Fruit fly (Drosophila melanogaster) whole organism, embryonic: Measurements from ENCODE around the gene lbl.

Experiments used
- Bgb ChIP-seq: fragments of 200-800 bp; sonication (Bioruptor generic); IDR thresholded peaks from 2 replicates; pipeline ENCODE4 v1.3.6; 2022; ENCODE audit warnings: missing biosample characterization, missing genetic modification characterization; ENCODE audit not compliant: partially characterized antibody
- CG1024 ChIP-seq: fragments of 200-800 bp; sonication (Bioruptor generic); IDR thresholded peaks from 2 replicates; pipeline ENCODE4 v1.3.6; 2022; ENCODE audit warnings: missing biosample characterization, missing genetic modification characterization
- CG10267 ChIP-seq: fragments of 200-800 bp; sonication (Bioruptor generic); optimal IDR thresholded peaks from 2 replicates; lab custom pipeline; 2018; ENCODE audit warnings: missing biosample characterization, mild to moderate bottlenecking, missing genetic modification characterization, moderate library complexity
- CG11398 ChIP-seq: fragments of 200-800 bp; sonication (Bioruptor generic); optimal IDR thresholded peaks from 2 replicates; lab custom pipeline; 2016; ENCODE audit warnings: missing biosample characterization, missing genetic modification characterization
- CG11504 ChIP-seq: fragments of 200-800 bp; sonication (Bioruptor generic); optimal IDR thresholded peaks from 3 replicates; lab custom pipeline; 2019; ENCODE audit warnings: missing biosample characterization, mild to moderate bottlenecking, missing genetic modification characterization, moderate library complexity
- CG11723 ChIP-seq: fragments of 200-800 bp; sonication (Bioruptor generic); optimal IDR thresholded peaks from 2 replicates; lab custom pipeline; 2017; ENCODE audit warnings: missing biosample characterization, mild to moderate bottlenecking, missing genetic modification characterization
- CG12104 ChIP-seq: fragments of 200-800 bp; sonication (Bioruptor generic); optimal IDR thresholded peaks from 3 replicates; lab custom pipeline; 2016; ENCODE audit warnings: missing biosample characterization, missing genetic modification characterization
- CG12299 ChIP-seq: fragments of 200-800 bp; sonication (Bioruptor generic); optimal IDR thresholded peaks from 2 replicates; lab custom pipeline; 2018; ENCODE audit warnings: missing biosample characterization, mild to moderate bottlenecking, missing genetic modification characterization
- CG12391 ChIP-seq: fragments of 200-800 bp; sonication (Bioruptor generic); optimal IDR thresholded peaks from 3 replicates; lab custom pipeline; 2018; ENCODE audit warnings: missing biosample characterization, mild to moderate bottlenecking, missing genetic modification characterization, moderate library complexity
- CG1602 ChIP-seq: fragments of 200-800 bp; sonication (Bioruptor generic); optimal IDR thresholded peaks from 3 replicates; lab custom pipeline; 2016; ENCODE audit warnings: missing biosample characterization, missing genetic modification characterization
- CG1647 ChIP-seq: fragments of 200-800 bp; sonication (Bioruptor generic); optimal IDR thresholded peaks from 3 replicates; lab custom pipeline; 2016; ENCODE audit warnings: missing biosample characterization, missing genetic modification characterization
- CG17385 ChIP-seq: fragments of 200-800 bp; sonication (Bioruptor generic); optimal IDR thresholded peaks from 3 replicates; lab custom pipeline; 2018; ENCODE audit warnings: missing biosample characterization, mild to moderate bottlenecking, missing genetic modification characterization
- CG1832 ChIP-seq: fragments of 200-800 bp; sonication (Bioruptor generic); optimal IDR thresholded peaks from 2 replicates; lab custom pipeline; 2017; ENCODE audit warnings: missing biosample characterization, mild to moderate bottlenecking, missing genetic modification characterization, inconsistent platforms
- CG2875 ChIP-seq: fragments of 200-800 bp; sonication (Bioruptor generic); optimal IDR thresholded peaks from 2 replicates; lab custom pipeline; 2017; ENCODE audit warnings: missing biosample characterization, mild to moderate bottlenecking, missing genetic modification characterization, missing genetic modification reagents
- CG3163 ChIP-seq: fragments of 200-800 bp; sonication (Bioruptor generic); optimal IDR thresholded peaks from 3 replicates; lab custom pipeline; 2016; ENCODE audit warnings: missing biosample characterization, missing genetic modification characterization
- CG4360 ChIP-seq: fragments of 200-800 bp; sonication (Bioruptor generic); IDR thresholded peaks from 2 replicates; pipeline ENCODE4 v1.3.6; 2022; ENCODE audit warnings: missing biosample characterization, missing genetic modification characterization
- CG4730 ChIP-seq: fragments of 200-800 bp; sonication (Bioruptor generic); IDR thresholded peaks from 2 replicates; pipeline ENCODE4 v1.3.6; 2022; ENCODE audit warnings: missing biosample characterization, missing genetic modification characterization
- CG7556 ChIP-seq: fragments of 200-800 bp; sonication (Bioruptor generic); optimal IDR thresholded peaks from 2 replicates; lab custom pipeline; 2017; ENCODE audit warnings: missing biosample characterization, mild to moderate bottlenecking, missing genetic modification characterization
- CG7839 ChIP-seq: fragments of 200-800 bp; sonication (Bioruptor generic); optimal IDR thresholded peaks from 3 replicates; lab custom pipeline; 2018; ENCODE audit warnings: missing biosample characterization, mild to moderate bottlenecking, missing genetic modification characterization, moderate library complexity
- CG8281 ChIP-seq: fragments of 200-800 bp; sonication (Bioruptor generic); optimal IDR thresholded peaks from 2 replicates; lab custom pipeline; 2018; ENCODE audit warnings: missing biosample characterization, mild to moderate bottlenecking, missing genetic modification characterization, moderate library complexity
- CG9437 ChIP-seq: fragments of 200-800 bp; sonication (Bioruptor generic); optimal IDR thresholded peaks from 2 replicates; lab custom pipeline; 2018; ENCODE audit warnings: missing biosample characterization, mild to moderate bottlenecking, missing genetic modification characterization
- CG9797 ChIP-seq: fragments of 200-800 bp; sonication (Bioruptor generic); optimal IDR thresholded peaks from 3 replicates; lab custom pipeline; 2018; ENCODE audit warnings: missing biosample characterization, mild to moderate bottlenecking, missing genetic modification characterization
- Dbx ChIP-seq: fragments of 200-800 bp; sonication (Bioruptor generic); IDR thresholded peaks from 3 replicates; pipeline ENCODE4 v1.3.6; 2022; ENCODE audit warnings: missing biosample characterization, missing genetic modification characterization
- Doc3 ChIP-seq: fragments of 200-800 bp; sonication (Bioruptor generic); IDR thresholded peaks from 3 replicates; pipeline ENCODE4 v1.3.6; 2022; ENCODE audit warnings: missing biosample characterization, missing genetic modification characterization; ENCODE audit not compliant: partially characterized antibody
- Drgx ChIP-seq: fragments of 200-800 bp; sonication (Bioruptor generic); IDR thresholded peaks from 2 replicates; pipeline ENCODE4 v1.3.6; 2022; ENCODE audit warnings: missing biosample characterization, missing genetic modification characterization
- Fer1 ChIP-seq: fragments of 200-800 bp; sonication (Bioruptor generic); optimal IDR thresholded peaks from 2 replicates; lab custom pipeline; 2017; ENCODE audit warnings: missing biosample characterization, mild to moderate bottlenecking, missing genetic modification characterization
- Hr3 ChIP-seq: fragments of 200-800 bp; sonication (Bioruptor generic); optimal IDR thresholded peaks from 3 replicates; lab custom pipeline; 2016; ENCODE audit warnings: missing biosample characterization, missing genetic modification characterization
- Lpt ChIP-seq: fragments of >200 bp; optimal IDR thresholded peaks from 2 replicates; lab custom pipeline; 2018; ENCODE audit warnings: missing biosample characterization, missing genetic modification characterization
- Nf-YB ChIP-seq: fragments of 200-800 bp; sonication (Bioruptor generic); optimal IDR thresholded peaks from 3 replicates; lab custom pipeline; 2019; ENCODE audit warnings: missing biosample characterization, mild to moderate bottlenecking, missing genetic modification characterization, moderate library complexity
- Poxn ChIP-seq: fragments of 200-800 bp; sonication (Bioruptor generic); IDR thresholded peaks from 2 replicates; pipeline ENCODE4 v1.3.6; 2022; ENCODE audit warnings: missing biosample characterization, missing genetic modification characterization
- Rfx ChIP-seq: fragments of 200-800 bp; sonication (Bioruptor generic); IDR thresholded peaks from 2 replicates; pipeline ENCODE4 v1.3.6; 2022; ENCODE audit warnings: missing biosample characterization, missing genetic modification characterization
- Side ChIP-seq: fragments of 200-800 bp; sonication (Bioruptor generic); optimal IDR thresholded peaks from 2 replicates; lab custom pipeline; 2016; ENCODE audit warnings: missing biosample characterization, missing genetic modification characterization
- Sin3A ChIP-seq: fragments of >200 bp; optimal IDR thresholded peaks from 2 replicates; lab custom pipeline; 2018
- Trl ChIP-seq, 3 experiments: fragments of >200 bp in 2 of 3; fragments of 200-800 bp in 1 of 3; sonication (Bioruptor generic) in 1 of 3; optimal IDR thresholded peaks; 2 replicates in 1 of 3; 3 replicates in 2 of 3; lab custom pipeline; 2016 to 2017; ENCODE audit warnings: missing biosample characterization in 1 of 3, missing genetic modification characterization in 1 of 3
- Vsx1 ChIP-seq: fragments of 200-800 bp; sonication (Bioruptor generic); optimal IDR thresholded peaks from 2 replicates; lab custom pipeline; 2017; ENCODE audit warnings: missing biosample characterization, mild to moderate bottlenecking, missing genetic modification characterization, missing genetic modification reagents
- amos ChIP-seq: fragments of 200-800 bp; sonication (Bioruptor generic); IDR thresholded peaks from 2 replicates; pipeline ENCODE4 v1.3.6; 2022; ENCODE audit warnings: missing biosample characterization, missing genetic modification characterization; ENCODE audit not compliant: partially characterized antibody
- bcd ChIP-seq: fragments of 200-800 bp; sonication (Bioruptor generic); optimal IDR thresholded peaks from 2 replicates; lab custom pipeline; 2017; ENCODE audit warnings: missing biosample characterization, mild to moderate bottlenecking, missing genetic modification characterization
- chinmo ChIP-seq: fragments of 200-800 bp; sonication (Bioruptor generic); IDR thresholded peaks from 4 replicates; pipeline ENCODE4 v1.3.6; 2022; ENCODE audit warnings: missing biosample characterization, missing genetic modification characterization; ENCODE audit not compliant: partially characterized antibody
- cwo ChIP-seq: fragments of 200-800 bp; sonication (Bioruptor generic); optimal IDR thresholded peaks from 3 replicates; lab custom pipeline; 2017; ENCODE audit warnings: missing biosample characterization, missing genetic modification characterization, mild to moderate bottlenecking, moderate library complexity, missing genetic modification reagents
- dysf ChIP-seq: fragments of 200-800 bp; sonication (Bioruptor generic); IDR thresholded peaks from 3 replicates; pipeline ENCODE4 v1.3.6; 2022; ENCODE audit warnings: missing biosample characterization, missing genetic modification characterization
- gfzf ChIP-seq: fragments of 200-800 bp; sonication (Bioruptor generic); optimal IDR thresholded peaks from 2 replicates; lab custom pipeline; 2016; ENCODE audit warnings: missing biosample characterization, mild to moderate bottlenecking, missing genetic modification characterization, moderate library complexity
- ken ChIP-seq: fragments of 200-800 bp; sonication (Bioruptor generic); IDR thresholded peaks from 3 replicates; pipeline ENCODE4 v1.3.6; 2022; ENCODE audit warnings: missing biosample characterization, missing genetic modification characterization
- onecut ChIP-seq: fragments of 200-800 bp; sonication (Bioruptor generic); IDR thresholded peaks from 2 replicates; pipeline ENCODE4 v1.3.6; 2022; ENCODE audit warnings: missing biosample characterization, missing genetic modification characterization
- sisA ChIP-seq: fragments of 200-800 bp; sonication (Bioruptor generic); IDR thresholded peaks from 2 replicates; pipeline ENCODE4 v1.3.6; 2022; ENCODE audit warnings: missing biosample characterization, missing genetic modification characterization
- slou ChIP-seq: fragments of 200-800 bp; sonication (Bioruptor generic); optimal IDR thresholded peaks from 3 replicates; lab custom pipeline; 2016; ENCODE audit warnings: missing biosample characterization, missing genetic modification characterization
- slp2 ChIP-seq: fragments of 200-800 bp; sonication (Bioruptor generic); optimal IDR thresholded peaks from 2 replicates; lab custom pipeline; 2016; ENCODE audit warnings: missing biosample characterization, missing genetic modification characterization
- trh ChIP-seq: fragments of 200-800 bp; sonication (Bioruptor generic); optimal IDR thresholded peaks from 2 replicates; lab custom pipeline; 2016; ENCODE audit warnings: missing biosample characterization, missing genetic modification characterization
- unpg ChIP-seq: fragments of 200-800 bp; sonication (Bioruptor generic); optimal IDR thresholded peaks from 3 replicates; lab custom pipeline; 2018; ENCODE audit warnings: missing biosample characterization, mild to moderate bottlenecking, missing genetic modification characterization, moderate library complexity

Gene lbl

dm6 chr3R:21373403-21374326, 60.3 kb downstream of the lbl start (continued):
- TF ChIP-seq CG8281 (no peak), Dbx (GFP tag; lab: Robert Waterston, UW) (peak; percentile 55; the same call in 1 of the 3 replicates), CG3163 (no peak), Poxn (GFP tag; lab: Robert Waterston, UW) (no peak), CG2875 (GFP tag; lab: Kevin White, UChicago) (no peak), CG17385 (GFP tag; lab: Kevin White, UChicago) (no peak), Bgb (GFP tag; lab: Robert Waterston, UW) (peak; percentile 28; the same call in 1 of the 2 replicates), CG11723 (GFP tag; lab: Kevin White, UChicago) (no peak), cwo (no peak), CG1647 (GFP tag; lab: Kevin White, UChicago) (no peak), CG1832 (GFP tag; lab: Kevin White, UChicago) (no peak), chinmo (peak; percentile 62; the same call in 1 of the 4 replicates), Nf-YB (GFP tag; lab: Kevin White, UChicago) (no peak), CG4360 (GFP tag; lab: Robert Waterston, UW) (no peak), CG11398 (no peak), ken (GFP tag; lab: Robert Waterston, UW) (0 out of 3 replicates have a peak, but pooled peaks have one; percentile 18), Drgx (GFP tag; lab: Robert Waterston, UW) (no peak), CG1602 (GFP tag; lab: Kevin White, UChicago) (no peak), Doc3 (GFP tag; lab: Robert Waterston, UW) (no peak), dysf (peak; percentile 53; the same call in 2 of the 3 replicates), CG10267 (tag; lab: Kevin White, UChicago) (peak; percentile 48), CG7839 (no peak), onecut (GFP tag; lab: Robert Waterston, UW) (peak; percentile 66; the same call in 1 of the 2 replicates), CG12299 (tag; lab: Kevin White, UChicago) (peak; percentile 21), amos (GFP tag; lab: Robert Waterston, UW) (peak; percentile 45), CG9797 (GFP tag; lab: Kevin White, UChicago) (peak; percentile 58), unpg (GFP tag; lab: Kevin White, UChicago) (peak; percentile 32), Rfx (GFP tag; lab: Robert Waterston, UW) (peak; percentile 74; the same call in 1 of the 2 replicates), slp2 (GFP tag; lab: Kevin White, UChicago) (no peak), Vsx1 (GFP tag; lab: Kevin White, UChicago) (no peak), Lpt (no peak), CG12391 (tag; lab: Kevin White, UChicago) (peak; percentile 48), CG11504 (tag; lab: Kevin White, UChicago) (no peak), CG1024 (no peak), Side (GFP tag; lab: Kevin White, UChicago) (no peak), Trl (optimal IDR thresholded peaks at IDR 0.05; lab: Kevin White, UChicago) (no peak), Trl (GFP tag; optimal IDR thresholded peaks at IDR 0.05; lab: Kevin White, UChicago) (no peak), Hr3 (GFP tag; lab: Kevin White, UChicago) (peak; percentile 26), Sin3A (lab: Kevin White, UChicago) (peak; percentile 54), CG7556 (GFP tag; lab: Kevin White, UChicago) (no peak), gfzf (GFP tag; lab: Kevin White, UChicago) (peak; percentile 22), CG9437 (GFP tag; lab: Kevin White, UChicago) (no peak), CG4730 (GFP tag; lab: Robert Waterston, UW) (no peak), trh (GFP tag; lab: Kevin White, UChicago) (no peak), Fer1 (GFP tag; lab: Kevin White, UChicago) (peak; percentile 66), bcd (GFP tag; lab: Kevin White, UChicago) (peak; percentile 66), CG12104 (no peak), sisA (GFP tag; lab: Robert Waterston, UW) (no peak), slou (GFP tag; lab: Kevin White, UChicago) (no peak)
